Worm (Caenorhabditis elegans): ENCODE data around the gene Y49G5A.1.

The Y49G5A.1 gene

ce11 chrV:5287273-5287672 lies at the start of gene Y49G5A.1:
Gene Y49G5A.1, minus strand, starts transcription at chrV:5287373.
- TF ChIP-seq nhr-28 (tag; optimal IDR thresholded peaks at IDR 0.05) (no peak), unc-62 (GFP tag; optimal IDR thresholded peaks at IDR 0.05) (no peak), ztf-11 (tag; optimal IDR thresholded peaks at IDR 0.05) (no peak), lsy-12 (tag; optimal IDR thresholded peaks at IDR 0.05) (no peak), zag-1 (tag; optimal IDR thresholded peaks at IDR 0.05) (no peak), egl-5 (tag; optimal IDR thresholded peaks at IDR 0.05) (no peak), elt-2 (tag; optimal IDR thresholded peaks at IDR 0.05) (no peak), nhr-25 (tag; optimal IDR thresholded peaks at IDR 0.05) (no peak), aly-2 (tag; optimal IDR thresholded peaks at IDR 0.05) (no peak), hmg-11 (tag; optimal IDR thresholded peaks at IDR 0.05) (no peak), snpc-4 (tag; optimal IDR thresholded peaks at IDR 0.05) (no peak), sea-2 (GFP tag; optimal IDR thresholded peaks at IDR 0.05) (no peak), nhr-76 (tag; optimal IDR thresholded peaks at IDR 0.05) (no peak), nhr-43 (tag; optimal IDR thresholded peaks at IDR 0.05; ENCODE audit: poor library complexity, severe bottlenecking) (no peak), ceh-9 (tag; optimal IDR thresholded peaks at IDR 0.05) (no peak)

- TF ChIP-seq nhr-43 (tag; optimal IDR thresholded peaks at IDR 0.05; ENCODE audit: poor library complexity, severe bottlenecking) = no peak
- no peak for TF ChIP-seq eor-1 (tag; optimal IDR thresholded peaks at IDR 0.05)
- TF ChIP-seq daf-12 (tag; optimal IDR thresholded peaks at IDR 0.05) = no peak
- TF ChIP-seq nhr-77 (tag; optimal IDR thresholded peaks at IDR 0.05) = no peak
- TF ChIP-seq nhr-12 (tag; optimal IDR thresholded peaks at IDR 0.05) = no peak
- TF ChIP-seq ztf-11 (tag; optimal IDR thresholded peaks at IDR 0.05) = no peak
- no peak for TF ChIP-seq unc-62 (GFP tag; optimal IDR thresholded peaks at IDR 0.05)
- TF ChIP-seq fkh-10 (GFP tag; optimal IDR thresholded peaks at IDR 0.05) = no peak
- no peak for TF ChIP-seq ceh-82 (tag; optimal IDR thresholded peaks at IDR 0.05)
- no peak for TF ChIP-seq hmg-11 (tag; optimal IDR thresholded peaks at IDR 0.05)
- TF ChIP-seq ceh-28 (tag; optimal IDR thresholded peaks at IDR 0.05) = no peak
- TF ChIP-seq nhr-237 (tag; optimal IDR thresholded peaks at IDR 0.05) = no peak
- TF ChIP-seq elt-2 (tag; optimal IDR thresholded peaks at IDR 0.05) = no peak
- TF ChIP-seq aly-2 (tag; optimal IDR thresholded peaks at IDR 0.05) = no peak
- no peak for TF ChIP-seq pha-4 (tag; optimal IDR thresholded peaks at IDR 0.05)
- TF ChIP-seq ZK546.5 (tag; optimal IDR thresholded peaks at IDR 0.05) = no peak
- no peak for TF ChIP-seq lsy-12 (tag; optimal IDR thresholded peaks at IDR 0.05)
- no peak for TF ChIP-seq ceh-9 (tag; optimal IDR thresholded peaks at IDR 0.05)
- no peak for TF ChIP-seq sea-2 (GFP tag; optimal IDR thresholded peaks at IDR 0.05)
These were observed 49.7 kb upstream of the Y49G5A.1 start, which contains the start of gene srg-29 for ce11 chrV:5336884-5337283. Gene srg-29, plus strand, starts transcription at chrV:5337184.

ce11 chrV:5334588-5334987 lies 47.4 kb upstream of the Y49G5A.1 start, which contains the start of gene srg-28:
Gene srg-28, plus strand, starts transcription at chrV:5334888.
- TF ChIP-seq fkh-10 (GFP tag; optimal IDR thresholded peaks at IDR 0.05) (no peak), nhr-77 (tag; optimal IDR thresholded peaks at IDR 0.05) (no peak), nfya-1 (tag; optimal IDR thresholded peaks at IDR 0.05; ENCODE audit: insufficient read depth) (no peak), hmg-11 (tag; optimal IDR thresholded peaks at IDR 0.05) (no peak), sea-2 (GFP tag; optimal IDR thresholded peaks at IDR 0.05) (no peak), ceh-28 (tag; optimal IDR thresholded peaks at IDR 0.05) (no peak), unc-39 (tag; optimal IDR thresholded peaks at IDR 0.05) (no peak), lin-15B (tag; optimal IDR thresholded peaks at IDR 0.05) (no peak)

- TF ChIP-seq unc-62 (GFP tag; optimal IDR thresholded peaks at IDR 0.05) (no peak), sea-2 (GFP tag; optimal IDR thresholded peaks at IDR 0.05) (no peak), mdl-1 (tag; optimal IDR thresholded peaks at IDR 0.05) (no peak), fkh-2 (tag; optimal IDR thresholded peaks at IDR 0.05) (no peak), ceh-9 (tag; optimal IDR thresholded peaks at IDR 0.05) (no peak), lin-39 (tag; optimal IDR thresholded peaks at IDR 0.05) (no peak), elt-3 (tag; optimal IDR thresholded peaks at IDR 0.05) (no peak), nhr-237 (tag; optimal IDR thresholded peaks at IDR 0.05) (no peak), fkh-10 (GFP tag; optimal IDR thresholded peaks at IDR 0.05) (no peak)
These were observed 43.8 kb upstream of the Y49G5A.1 start, which contains the start of gene srg-26 for ce11 chrV:5330967-5331366. Gene srg-26, plus strand, starts transcription at chrV:5331267.

ce11 chrV:5329677-5330266 lies 42.6 kb upstream of the Y49G5A.1 start:
- TF ChIP-seq unc-39 (tag; optimal IDR thresholded peaks at IDR 0.05) (no peak), nhr-25 (tag; optimal IDR thresholded peaks at IDR 0.05) (peak; percentile 20), ztf-11 (tag; optimal IDR thresholded peaks at IDR 0.05) (no peak), fkh-2 (tag; optimal IDR thresholded peaks at IDR 0.05) (peak; percentile 92), lin-15B (tag; optimal IDR thresholded peaks at IDR 0.05) (peak; percentile 23), elt-3 (tag; optimal IDR thresholded peaks at IDR 0.05) (no peak), ceh-28 (tag; optimal IDR thresholded peaks at IDR 0.05) (no peak), tbx-2 (tag; optimal IDR thresholded peaks at IDR 0.05) (no peak), pqm-1 (tag; optimal IDR thresholded peaks at IDR 0.05) (peak; percentile 41), sea-2 (GFP tag; optimal IDR thresholded peaks at IDR 0.05) (no peak), nhr-11 (tag; optimal IDR thresholded peaks at IDR 0.05) (peak; percentile 10), nfya-1 (tag; optimal IDR thresholded peaks at IDR 0.05; ENCODE audit: insufficient read depth) (peak; percentile 48), elt-2 (tag; optimal IDR thresholded peaks at IDR 0.05) (peak; percentile 58), hmg-11 (tag; optimal IDR thresholded peaks at IDR 0.05) (peak; percentile 33), lsy-12 (tag; optimal IDR thresholded peaks at IDR 0.05) (peak; percentile 38), nhr-23 (tag; optimal IDR thresholded peaks at IDR 0.05) (peak; percentile 9), nhr-76 (tag; optimal IDR thresholded peaks at IDR 0.05) (no peak), lin-39 (tag; optimal IDR thresholded peaks at IDR 0.05) (peak; percentile 38), snpc-4 (tag; optimal IDR thresholded peaks at IDR 0.05) (peak; percentile 91), egl-27 (tag; optimal IDR thresholded peaks at IDR 0.05) (no peak), pha-4 (tag; optimal IDR thresholded peaks at IDR 0.05) (peak; percentile 71)

Data from whole organism, L3 larva.